Worm (Caenorhabditis elegans): ENCODE measurements around the gene emc-2.

The emc-2 gene

ce11 chrII:1306036-1306435 is at the start of gene emc-2:
Gene emc-2 (minus strand): TSS chrII:1306136.
- TF ChIP-seq aha-1 (tag; optimal IDR thresholded peaks at IDR 0.05): no peak
- TF ChIP-seq efl-1 (optimal IDR thresholded peaks at IDR 0.05): no peak
- TF ChIP-seq efl-1 (GFP tag; optimal IDR thresholded peaks at IDR 0.05 in 1 of 2): peak in 1 of 2 experiments; percentile 57
- no peak for TF ChIP-seq nhr-76 (tag; optimal IDR thresholded peaks at IDR 0.05)

- TF ChIP-seq unc-86 (tag; optimal IDR thresholded peaks at IDR 0.05) (no peak), elt-2 (tag; optimal IDR thresholded peaks at IDR 0.05) (peak; percentile 38)
Measured at ce11 chrII:1355480-1355879, 49.5 kb upstream of the emc-2 start, which contains the start of gene C13A10.1. Gene C13A10.1 (minus strand): TSS chrII:1355649.

DNA sequence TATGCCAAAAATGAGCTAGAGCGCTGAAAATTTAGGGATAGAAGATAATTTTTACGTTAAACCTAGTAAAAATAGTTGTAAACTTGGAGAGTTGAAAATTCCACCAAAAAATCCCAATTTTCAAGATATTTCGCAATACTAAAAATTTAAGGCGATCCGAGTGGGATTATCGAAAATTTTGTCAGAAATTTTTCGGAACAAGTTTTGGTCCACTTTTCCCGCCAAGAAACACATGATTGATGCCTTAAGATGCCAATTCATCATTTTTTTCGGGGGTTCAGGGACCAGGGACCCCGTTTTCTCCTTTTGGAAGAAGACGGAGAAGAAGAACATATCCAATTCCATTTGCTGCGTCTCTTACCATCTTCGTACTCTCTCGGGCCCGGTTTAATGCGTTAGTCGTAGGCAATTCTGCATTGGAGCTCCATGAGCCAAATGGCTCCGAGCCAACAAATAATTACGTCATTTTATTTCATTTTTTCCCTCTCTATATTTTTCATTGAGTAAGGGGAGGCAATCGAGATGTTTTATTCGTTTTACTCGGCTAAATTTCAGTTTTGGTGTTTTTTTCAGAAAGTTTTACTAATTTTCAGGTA is 38.7 kb upstream of the emc-2 start:
- TF ChIP-seq snpc-4 (tag; optimal IDR thresholded peaks at IDR 0.05) (no peak), zag-1 (tag; optimal IDR thresholded peaks at IDR 0.05) (peak; percentile 20), hlh-17 (GFP tag; optimal IDR thresholded peaks at IDR 0.05; ENCODE audit: borderline replicate concordance) (no peak), tbx-2 (tag; optimal IDR thresholded peaks at IDR 0.05) (no peak), efl-1 (optimal IDR thresholded peaks at IDR 0.05) (no peak), efl-1 (GFP tag; optimal IDR thresholded peaks at IDR 0.05 in 1 of 2) (peak in 1 of 2 experiments; percentile 2), nhr-85 (tag) (no peak), zip-4 (GFP tag; optimal IDR thresholded peaks at IDR 0.05) (peak; percentile 67), dpl-1 (GFP tag; optimal IDR thresholded peaks at IDR 0.05) (peak in 1 of 3 experiments; percentile 11), ama-1 (optimal IDR thresholded peaks at IDR 0.05) (no peak), lin-14 (GFP tag; optimal IDR thresholded peaks at IDR 0.05) (peak; percentile 49), nhr-11 (tag; optimal IDR thresholded peaks at IDR 0.05) (no peak), ceh-88 (GFP tag; IDR thresholded peaks at IDR 0.05) (no peak), nhr-71 (tag; optimal IDR thresholded peaks at IDR 0.05) (no peak), egl-27 (tag; optimal IDR thresholded peaks at IDR 0.05) (no peak), sup-37 (GFP tag; optimal IDR thresholded peaks at IDR 0.05) (no peak), Y116A8C.19 (tag; optimal IDR thresholded peaks at IDR 0.05; ENCODE audit: borderline replicate concordance) (no peak), xbp-1 (tag; optimal IDR thresholded peaks at IDR 0.05) (no peak), fos-1 (tag; optimal IDR thresholded peaks at IDR 0.05) (no peak), C34B4.2 (tag; optimal IDR thresholded peaks at IDR 0.05) (no peak), C16A3.4 (tag; optimal IDR thresholded peaks at IDR 0.05) (no peak), fkh-8 (tag; optimal IDR thresholded peaks at IDR 0.05) (no peak), lir-3 (tag; optimal IDR thresholded peaks at IDR 0.05; ENCODE audit: poor library complexity) (no peak), lsy-2 (tag; optimal IDR thresholded peaks at IDR 0.05) (peak in 1 of 2 experiments; percentile 6), mep-1 (tag; optimal IDR thresholded peaks at IDR 0.05) (no peak)

- TF ChIP-seq fos-1 (tag; optimal IDR thresholded peaks at IDR 0.05) (no peak), lin-14 (GFP tag; optimal IDR thresholded peaks at IDR 0.05) (peak; percentile 32)
Measured at ce11 chrII:1343748-1344147, 37.8 kb upstream of the emc-2 start.

DNA sequence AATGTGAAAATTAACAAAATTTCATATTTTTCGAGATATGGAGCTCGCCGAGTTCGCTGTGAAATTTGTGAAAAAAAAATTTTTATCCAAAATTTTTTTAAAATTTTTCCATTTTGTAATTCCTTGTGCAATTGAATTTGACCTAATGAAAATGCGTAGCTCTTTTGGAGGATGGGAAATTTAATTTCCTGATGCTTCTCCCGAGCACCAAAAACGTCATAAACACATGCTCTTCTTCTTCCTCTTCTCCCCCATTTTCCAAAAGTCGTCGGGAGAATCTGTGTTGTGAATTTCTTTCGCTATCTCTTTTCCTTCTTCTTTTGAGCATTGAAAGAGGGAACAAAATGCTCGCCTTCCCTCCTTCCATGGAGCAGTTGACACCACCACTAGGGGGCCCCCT is 35.5 kb upstream of the emc-2 start:
- TF ChIP-seq nhr-71 (tag; optimal IDR thresholded peaks at IDR 0.05) (peak; percentile 49), aha-1 (tag; optimal IDR thresholded peaks at IDR 0.05) (no peak), ztf-11 (tag; optimal IDR thresholded peaks at IDR 0.05) (no peak), lin-35 (GFP tag; optimal IDR thresholded peaks at IDR 0.05) (no peak), ces-1 (GFP tag; optimal IDR thresholded peaks at IDR 0.05) (peak; percentile 90), lin-14 (GFP tag; optimal IDR thresholded peaks at IDR 0.05) (peak; percentile 86), efl-1 (optimal IDR thresholded peaks at IDR 0.05) (no peak), efl-1 (GFP tag; optimal IDR thresholded peaks at IDR 0.05 in 1 of 2) (peak in 1 of 2 experiments; percentile 38), ceh-82 (tag; optimal IDR thresholded peaks at IDR 0.05) (peak in 1 of 3 experiments; percentile 17), unc-30 (tag; optimal IDR thresholded peaks at IDR 0.05) (no peak), swsn-7 (tag; optimal IDR thresholded peaks at IDR 0.05) (peak; percentile 13)

Measured in whole organism, L1 larva.